Worm (Caenorhabditis elegans) whole organism, early embryonic: ENCODE measurements around the gene chmp-7.

Experiments used
- B0310.2 ChIP-seq: sonication (generic microtip); optimal IDR thresholded peaks from 2 replicates; lab custom pipeline; 2016; ENCODE audit warnings: mild to moderate bottlenecking, missing genetic modification characterization, missing compliant biosample characterization
- F13C5.2 ChIP-seq: sonication (generic microtip); optimal IDR thresholded peaks from 2 replicates; lab custom pipeline; 2017; ENCODE audit warnings: mild to moderate bottlenecking, missing genetic modification characterization, inconsistent platforms, missing compliant biosample characterization
- aly-1 ChIP-seq: sonication (generic microtip); optimal IDR thresholded peaks from 2 replicates; lab custom pipeline; 2016; ENCODE audit warnings: missing genetic modification characterization, missing compliant biosample characterization
- ama-1 ChIP-seq: fragments of 150-350 bp; optimal IDR thresholded peaks from 2 replicates; lab custom pipeline; 2014
- ceh-13 ChIP-seq: fragments of 200-800 bp; sonication (Bioruptor generic); optimal IDR thresholded peaks from 2 replicates; lab custom pipeline; 2018; ENCODE audit warnings: mild to moderate bottlenecking, missing genetic modification characterization, missing compliant biosample characterization
- ceh-36 ChIP-seq: sonication (generic microtip); optimal IDR thresholded peaks from 2 replicates; lab custom pipeline; 2016; ENCODE audit warnings: missing genetic modification characterization, inconsistent platforms, missing compliant biosample characterization
- ets-7 ChIP-seq: sonication (generic microtip); optimal IDR thresholded peaks from 2 replicates; lab custom pipeline; 2016; ENCODE audit warnings: missing genotype, missing genetic modification characterization, missing compliant biosample characterization
- flt-1 ChIP-seq: fragments of 200-800 bp; sonication (Bioruptor generic); IDR thresholded peaks from 2 replicates; pipeline ENCODE4 v1.3.6; 2022; ENCODE audit warnings: missing genetic modification characterization, missing compliant biosample characterization
- hmbx-1 ChIP-seq: sonication (generic microtip); optimal IDR thresholded peaks from 2 replicates; lab custom pipeline; 2016; ENCODE audit warnings: mild to moderate bottlenecking, missing genetic modification characterization, missing compliant biosample characterization
- hmg-4 ChIP-seq: fragments of 200-800 bp; sonication (Bioruptor generic); optimal IDR thresholded peaks from 2 replicates; lab custom pipeline; 2018; ENCODE audit warnings: mild to moderate bottlenecking, missing genetic modification characterization, missing compliant biosample characterization
- hnd-1 ChIP-seq: sonication (generic microtip); optimal IDR thresholded peaks from 2 replicates; lab custom pipeline; 2016; ENCODE audit warnings: missing genetic modification characterization, missing compliant biosample characterization
- pes-1 ChIP-seq: fragments of 200-800 bp; sonication (Bioruptor generic); IDR thresholded peaks from 2 replicates; pipeline ENCODE4 v1.3.6; 2022; ENCODE audit warnings: missing genetic modification reagents, missing genetic modification characterization, missing compliant biosample characterization
- scrt-1 ChIP-seq: fragments of 200-800 bp; sonication (Bioruptor generic); IDR thresholded peaks from 2 replicates; pipeline ENCODE4 v1.3.6; 2022; ENCODE audit warnings: missing genetic modification characterization, missing compliant biosample characterization
- sea-1 ChIP-seq: fragments of 200-800 bp; sonication (Bioruptor generic); conservative IDR thresholded peaks from 2 replicates; pipeline ENCODE4 v1.3.6; 2022; ENCODE audit warnings: missing genetic modification characterization, missing compliant biosample characterization
- tbx-11 ChIP-seq: fragments of 200-800 bp; sonication (Bioruptor generic); IDR thresholded peaks from 2 replicates; pipeline ENCODE4 v1.3.6; 2022; ENCODE audit warnings: missing genetic modification characterization, missing compliant biosample characterization
- tbx-37 ChIP-seq: fragments of 200-800 bp; sonication (Bioruptor generic); conservative IDR thresholded peaks from 2 replicates; pipeline ENCODE4 v1.3.6; 2022; ENCODE audit warnings: missing genetic modification reagents, missing genetic modification characterization, missing compliant biosample characterization
- tra-4 ChIP-seq: sonication (generic microtip); optimal IDR thresholded peaks from 2 replicates; lab custom pipeline; 2017; ENCODE audit warnings: missing genetic modification characterization, missing compliant biosample characterization

chmp-7 gene

DNA sequence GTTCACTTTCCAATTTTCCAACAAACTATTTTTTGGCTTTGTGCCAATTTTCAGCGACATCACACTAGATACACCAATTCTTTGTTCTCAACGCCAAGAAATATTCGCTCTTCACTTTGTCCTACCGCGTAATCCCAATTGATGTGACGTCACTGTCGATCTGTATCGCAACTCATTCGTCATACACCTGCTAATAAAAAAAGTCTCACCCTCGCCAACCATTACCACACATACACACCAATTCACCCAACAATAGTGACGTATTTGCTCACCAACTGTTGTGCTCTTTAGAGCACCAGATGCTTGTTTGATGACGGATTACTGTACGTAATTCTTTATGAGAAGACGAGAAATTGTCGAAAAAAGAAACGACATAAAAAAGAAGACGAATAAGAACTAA is 8.6 kb downstream of the chmp-7 start:
- TF ChIP-seq ama-1 (no peak), hmg-4 (GFP tag; lab: Kevin White, UChicago) (no peak), pes-1 (GFP tag; lab: Robert Waterston, UW) (peak; percentile 46; the same call in 1 of the 2 replicates), tra-4 (tag; lab: Kevin White, UChicago) (no peak), tbx-11 (GFP tag; lab: Robert Waterston, UW) (no peak)

DNA sequence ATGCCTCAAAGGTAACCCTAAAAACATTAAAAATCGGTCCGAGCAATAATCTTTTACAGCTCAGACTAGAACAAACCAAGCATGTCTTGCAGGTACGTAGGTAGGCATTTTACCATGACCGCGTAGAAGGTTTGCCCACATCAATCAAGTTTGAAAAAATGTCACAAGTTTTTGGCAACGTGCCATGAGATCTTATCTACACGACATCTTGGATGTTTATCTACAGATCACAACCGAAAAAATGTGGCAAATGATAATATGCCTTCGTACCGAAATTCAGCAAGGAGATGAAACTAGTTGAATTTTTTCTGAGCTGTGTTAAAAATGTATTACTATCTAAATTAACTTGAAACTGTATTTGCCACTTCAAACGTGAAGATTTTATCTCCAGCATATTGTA is 9.7 kb downstream of the chmp-7 start:
- TF ChIP-seq hmg-4 (GFP tag; lab: Kevin White, UChicago) (no peak), ceh-13 (GFP tag; lab: Kevin White, UChicago) (no peak), ama-1 (no peak), sea-1 (no peak), tra-4 (tag; lab: Kevin White, UChicago) (no peak), B0310.2 (no peak)

ce11 chrII:9069836-9070235 is 15.1 kb downstream of the chmp-7 start:
- TF ChIP-seq hmbx-1 (tag; lab: Kevin White, UChicago) (no peak), hmg-4 (GFP tag; lab: Kevin White, UChicago) (no peak), ets-7 (tag; lab: Kevin White, UChicago) (no peak), B0310.2 (no peak), flt-1 (GFP tag; lab: Robert Waterston, UW) (no peak)

ce11 chrII:9070740-9071139 is 16.0 kb downstream of the chmp-7 start, which contains the start of gene T24B8.4:
T24B8.4 (minus strand) TSS chrII:9070840.
- TF ChIP-seq ceh-36 (tag; lab: Kevin White, UChicago) (no peak), tbx-37 (no peak), hnd-1 (no peak)

- no peak for TF ChIP-seq hnd-1
- TF ChIP-seq hmg-4 (GFP tag; lab: Kevin White, UChicago) = no peak
- TF ChIP-seq pes-1 (GFP tag; lab: Robert Waterston, UW) = no peak
- TF ChIP-seq F13C5.2 = no peak
- no peak for TF ChIP-seq tra-4 (tag; lab: Kevin White, UChicago)
- TF ChIP-seq ama-1 = no peak
- no peak for TF ChIP-seq ceh-13 (GFP tag; lab: Kevin White, UChicago)
- TF ChIP-seq tbx-37 = no peak
- TF ChIP-seq scrt-1 = no peak
- no peak for TF ChIP-seq flt-1 (GFP tag; lab: Robert Waterston, UW)
- no peak for TF ChIP-seq hmbx-1 (tag; lab: Kevin White, UChicago)
- TF ChIP-seq aly-1 (tag; lab: Kevin White, UChicago) = no peak
- TF ChIP-seq sea-1 = no peak
- TF ChIP-seq ceh-36 (tag; lab: Kevin White, UChicago) = no peak
- TF ChIP-seq tbx-11 (GFP tag; lab: Robert Waterston, UW) = no peak
- no peak for TF ChIP-seq B0310.2
- TF ChIP-seq ets-7 (tag; lab: Kevin White, UChicago) = no peak
These were observed 18.0 kb downstream of the chmp-7 start for ce11 chrII:9072769-9073168.

DNA sequence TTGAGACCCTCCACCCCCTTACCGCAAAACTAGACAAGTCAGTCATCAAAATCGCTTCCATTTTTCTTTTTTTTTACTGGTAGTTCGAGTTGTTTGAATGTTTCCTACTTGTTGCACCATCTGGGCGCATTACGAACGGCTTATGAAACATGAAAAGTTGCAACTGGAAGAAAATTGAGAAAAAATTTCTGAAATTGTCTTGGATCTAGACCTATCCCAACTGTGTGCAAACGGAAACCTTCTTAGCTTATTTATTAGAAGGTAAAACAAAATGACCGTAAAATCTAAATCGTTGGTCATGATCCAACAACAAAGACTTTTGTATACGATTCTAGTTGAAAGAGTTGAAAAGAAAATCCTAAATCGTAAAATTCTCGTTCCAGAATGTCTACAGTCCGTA is 19.7 kb downstream of the chmp-7 start:
- TF ChIP-seq hnd-1 = no peak
- TF ChIP-seq sea-1 = no peak
- no peak for TF ChIP-seq F13C5.2
- TF ChIP-seq ama-1 = no peak
- TF ChIP-seq scrt-1 = no peak

ce11 chrII:9076098-9076879 is 21.5 kb downstream of the chmp-7 start:
- no peak for TF ChIP-seq ceh-13 (GFP tag; lab: Kevin White, UChicago)
- TF ChIP-seq aly-1 (tag; lab: Kevin White, UChicago) = no peak
- no peak for TF ChIP-seq tbx-37

- no peak for TF ChIP-seq flt-1 (GFP tag; lab: Robert Waterston, UW)
- no peak for TF ChIP-seq scrt-1
- no peak for TF ChIP-seq tbx-37
- TF ChIP-seq B0310.2 = no peak
- no peak for TF ChIP-seq hnd-1
- no peak for TF ChIP-seq aly-1 (tag; lab: Kevin White, UChicago)
- no peak for TF ChIP-seq hmbx-1 (tag; lab: Kevin White, UChicago)
- no peak for TF ChIP-seq ceh-36 (tag; lab: Kevin White, UChicago)
- no peak for TF ChIP-seq ets-7 (tag; lab: Kevin White, UChicago)
- TF ChIP-seq F13C5.2 = no peak
- TF ChIP-seq ama-1 = no peak
- TF ChIP-seq hmg-4 (GFP tag; lab: Kevin White, UChicago) = no peak
- TF ChIP-seq pes-1 (GFP tag; lab: Robert Waterston, UW) = no peak
These were observed 23.6 kb downstream of the chmp-7 start for ce11 chrII:9078351-9078750.

- TF ChIP-seq tbx-37 (no peak), flt-1 (GFP tag; lab: Robert Waterston, UW) (no peak), ets-7 (tag; lab: Kevin White, UChicago) (no peak), ceh-13 (GFP tag; lab: Kevin White, UChicago) (no peak), ama-1 (no peak), tbx-11 (GFP tag; lab: Robert Waterston, UW) (no peak), hnd-1 (no peak), scrt-1 (no peak), hmg-4 (GFP tag; lab: Kevin White, UChicago) (no peak), B0310.2 (no peak), aly-1 (tag; lab: Kevin White, UChicago) (no peak), sea-1 (no peak), ceh-36 (tag; lab: Kevin White, UChicago) (no peak), hmbx-1 (tag; lab: Kevin White, UChicago) (no peak), F13C5.2 (no peak)
These were observed 28.3 kb downstream of the chmp-7 start, which contains the start of gene sysm-1 for ce11 chrII:9083093-9083492. sysm-1 (minus strand) TSS chrII:9083193.
